ENCODE assay signal across 2 fruit fly cellular contexts in the genomic region with DNA sequence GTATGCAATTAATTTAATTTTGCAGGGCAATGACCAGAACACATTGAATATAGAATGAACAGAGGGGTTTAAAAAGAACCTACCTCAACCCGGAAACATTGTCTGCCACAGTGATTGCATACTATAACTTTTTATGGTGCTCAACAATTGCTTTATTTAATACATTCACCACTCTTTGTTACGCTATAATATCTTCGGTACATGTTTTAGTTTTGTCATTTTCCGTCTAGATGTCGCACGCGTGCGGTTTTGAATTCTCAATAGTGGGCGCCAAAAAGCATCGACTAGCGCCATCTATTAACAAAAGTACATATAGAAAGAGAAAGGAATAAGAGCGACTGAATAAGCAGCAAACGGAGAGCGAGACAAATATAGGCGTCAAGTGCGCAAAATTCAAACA.
A peak's percentile ranks its signal among the peaks of the same experiment; 100 is the strongest.
TF ChIP-seq lines count a peak whose summit lies in the region.

No protein-coding gene starts in this region.

TF ChIP-seq in whole organism, embryonic, 481 proteins besides CTCF, POLR2A, EP300 and RAD21 (continued from another document and continues in another):
- peak in 1 of 2 experiments; percentile 65 for TF ChIP-seq insv (GFP tag; optimal IDR thresholded peaks at IDR 0.05; lab: Kevin White, UChicago)
- TF ChIP-seq slp2 (GFP tag; optimal IDR thresholded peaks at IDR 0.05; lab: Kevin White, UChicago): peak; percentile 87
- peak; percentile 79 for TF ChIP-seq NC2α (GFP tag; optimal IDR thresholded peaks at IDR 0.05; lab: Kevin White, UChicago)
- peak; percentile 54 for TF ChIP-seq Sry-δ (GFP tag; optimal IDR thresholded peaks at IDR 0.05; lab: Kevin White, UChicago)
- TF ChIP-seq kah (GFP tag; optimal IDR thresholded peaks at IDR 0.05; lab: Kevin White, UChicago): peak; percentile 41
- TF ChIP-seq bigmax (GFP tag; optimal IDR thresholded peaks at IDR 0.05; lab: Kevin White, UChicago): peak; percentile 44
- TF ChIP-seq CG13123 (GFP tag; optimal IDR thresholded peaks at IDR 0.05; lab: Kevin White, UChicago): no peak
- peak; percentile 82 for TF ChIP-seq CG10959 (GFP tag; IDR thresholded peaks at IDR 0.05; lab: Robert Waterston, UW)
- TF ChIP-seq eyg (GFP tag; optimal IDR thresholded peaks at IDR 0.05; lab: Kevin White, UChicago): peak; percentile 62
- peak; percentile 82 for TF ChIP-seq ara (GFP tag; IDR thresholded peaks at IDR 0.05; lab: Robert Waterston, UW)
- TF ChIP-seq Abd-B (GFP tag; optimal IDR thresholded peaks at IDR 0.05; lab: Kevin White, UChicago): peak; percentile 65
- TF ChIP-seq pros (GFP tag; optimal IDR thresholded peaks at IDR 0.05; lab: Kevin White, UChicago): no peak
- TF ChIP-seq Sox102F (GFP tag; optimal IDR thresholded peaks at IDR 0.05; lab: Kevin White, UChicago): peak; percentile 89
- peak; percentile 70 for TF ChIP-seq CG2678 (tag; optimal IDR thresholded peaks at IDR 0.05; lab: Kevin White, UChicago)
- TF ChIP-seq Hr78 (GFP tag; optimal IDR thresholded peaks at IDR 0.05; lab: Kevin White, UChicago): no peak
- peak; percentile 60 for TF ChIP-seq trh (GFP tag; optimal IDR thresholded peaks at IDR 0.05; lab: Kevin White, UChicago)
- TF ChIP-seq gt (GFP tag; IDR thresholded peaks at IDR 0.05; lab: Robert Waterston, UW): peak; percentile 66
- TF ChIP-seq Dip3 (GFP tag; optimal IDR thresholded peaks at IDR 0.05; lab: Kevin White, UChicago): peak; percentile 58
- TF ChIP-seq CG30020 (tag; optimal IDR thresholded peaks at IDR 0.05; lab: Kevin White, UChicago): no peak
- TF ChIP-seq CG13287 (GFP tag; IDR thresholded peaks at IDR 0.05; lab: Robert Waterston, UW; ENCODE audit: partially characterized antibody): no peak
- 0 out of 2 replicates have a peak, but pooled peaks have one; percentile 35 for TF ChIP-seq dati (GFP tag; IDR thresholded peaks at IDR 0.05; lab: Robert Waterston, UW)
- TF ChIP-seq CG17186 (GFP tag; optimal IDR thresholded peaks at IDR 0.05; lab: Kevin White, UChicago): peak; percentile 52
- peak; percentile 80 for TF ChIP-seq CG12155 (GFP tag; optimal IDR thresholded peaks at IDR 0.05; lab: Kevin White, UChicago)
- peak; percentile 88 for TF ChIP-seq CG15696 (tag; optimal IDR thresholded peaks at IDR 0.05; lab: Kevin White, UChicago)
- TF ChIP-seq CG14050 (GFP tag; IDR thresholded peaks at IDR 0.05; lab: Robert Waterston, UW): peak; percentile 53; the same call in 2 of the 3 replicates
- peak; percentile 78 for TF ChIP-seq fd96Cb (tag; optimal IDR thresholded peaks at IDR 0.05; lab: Kevin White, UChicago)
- TF ChIP-seq Hr39 (optimal IDR thresholded peaks at IDR 0.05; lab: Kevin White, UChicago): no peak
- no peak for TF ChIP-seq D19A (tag; optimal IDR thresholded peaks at IDR 0.05; lab: Kevin White, UChicago)
- no peak for TF ChIP-seq hb (GFP tag; IDR thresholded peaks at IDR 0.05; lab: Robert Waterston, UW; ENCODE audit: partially characterized antibody)
- peak in 1 of 2 experiments; percentile 34 for TF ChIP-seq crp (GFP tag; optimal IDR thresholded peaks at IDR 0.05; lab: Kevin White, UChicago)
- peak; percentile 82 for TF ChIP-seq HHEX (GFP tag; optimal IDR thresholded peaks at IDR 0.05; lab: Kevin White, UChicago)
- peak; percentile 34 for TF ChIP-seq Sox100B (GFP tag; optimal IDR thresholded peaks at IDR 0.05; lab: Kevin White, UChicago)
- TF ChIP-seq chinmo (GFP tag; IDR thresholded peaks at IDR 0.05; lab: Robert Waterston, UW; ENCODE audit: partially characterized antibody): peak; percentile 58; the same call in 1 of the 4 replicates
- TF ChIP-seq nom (GFP tag; optimal IDR thresholded peaks at IDR 0.05; lab: Kevin White, UChicago): peak; percentile 18
- peak in 1 of 2 experiments; percentile 84 for TF ChIP-seq bsh (GFP tag; optimal IDR thresholded peaks at IDR 0.05; lab: Kevin White, UChicago)
- peak; percentile 90 for TF ChIP-seq bab2 (GFP tag; optimal IDR thresholded peaks at IDR 0.05; lab: Kevin White, UChicago)
- peak; percentile 90 for TF ChIP-seq Dbx (GFP tag; IDR thresholded peaks at IDR 0.05; lab: Robert Waterston, UW)
- TF ChIP-seq row (GFP tag; IDR thresholded peaks at IDR 0.05; lab: Robert Waterston, UW): peak; percentile 44; the same call in 2 of the 3 replicates
- peak; percentile 76 for TF ChIP-seq Dad (GFP tag; optimal IDR thresholded peaks at IDR 0.05; lab: Kevin White, UChicago)
- TF ChIP-seq ro (GFP tag; IDR thresholded peaks at IDR 0.05; lab: Robert Waterston, UW): peak; percentile 52; the same call in 1 of the 2 replicates
- TF ChIP-seq Fer1 (GFP tag; optimal IDR thresholded peaks at IDR 0.05; lab: Kevin White, UChicago): no peak
- peak; percentile 91 for TF ChIP-seq Lhr (GFP tag; optimal IDR thresholded peaks at IDR 0.05; lab: Kevin White, UChicago)
- no peak for TF ChIP-seq Scr (GFP tag; IDR thresholded peaks at IDR 0.05; lab: Robert Waterston, UW; ENCODE audit: partially characterized antibody)
- TF ChIP-seq Ssrp (tag; optimal IDR thresholded peaks at IDR 0.05; lab: Kevin White, UChicago): peak; percentile 65
- TF ChIP-seq CG9817 (tag; optimal IDR thresholded peaks at IDR 0.05; lab: Kevin White, UChicago): peak; percentile 91
- peak; percentile 80 for TF ChIP-seq gem (tag; optimal IDR thresholded peaks at IDR 0.05; lab: Kevin White, UChicago)
- peak; percentile 89 for TF ChIP-seq gce (GFP tag; IDR thresholded peaks at IDR 0.05; lab: Robert Waterston, UW)
- TF ChIP-seq tll (GFP tag; optimal IDR thresholded peaks at IDR 0.05; lab: Kevin White, UChicago): no peak
- peak; percentile 60 for TF ChIP-seq CG11696 (GFP tag; IDR thresholded peaks at IDR 0.05; lab: Robert Waterston, UW)
- peak; percentile 32 for TF ChIP-seq Bdp1 (GFP tag; optimal IDR thresholded peaks at IDR 0.05; lab: Kevin White, UChicago)
- peak; percentile 65; the same call in 2 of the 3 replicates for TF ChIP-seq croc (GFP tag; conservative IDR thresholded peaks at IDR 0.05; lab: Robert Waterston, UW)
- TF ChIP-seq Deaf1 (tag; optimal IDR thresholded peaks at IDR 0.05; lab: Kevin White, UChicago): peak; percentile 33
- TF ChIP-seq CG16779 (GFP tag; IDR thresholded peaks at IDR 0.05; lab: Robert Waterston, UW): peak; percentile 71
- TF ChIP-seq danr (GFP tag; IDR thresholded peaks at IDR 0.05; lab: Robert Waterston, UW): peak; percentile 45; the same call in 1 of the 2 replicates
- TF ChIP-seq Atf-2 (GFP tag; optimal IDR thresholded peaks at IDR 0.05; lab: Kevin White, UChicago): peak; percentile 89
- peak; percentile 52 for TF ChIP-seq slou (GFP tag; optimal IDR thresholded peaks at IDR 0.05; lab: Kevin White, UChicago)
- peak; percentile 87 for TF ChIP-seq sisA (GFP tag; IDR thresholded peaks at IDR 0.05; lab: Robert Waterston, UW)
- TF ChIP-seq CG31388 (GFP tag; optimal IDR thresholded peaks at IDR 0.05; lab: Kevin White, UChicago): peak; percentile 73
- peak; percentile 74 for TF ChIP-seq Oli (tag; optimal IDR thresholded peaks at IDR 0.05; lab: Kevin White, UChicago)
- peak; percentile 67; the same call in 1 of the 3 replicates for TF ChIP-seq CG7357 (GFP tag; IDR thresholded peaks at IDR 0.05; lab: Robert Waterston, UW)
- peak; percentile 82 for TF ChIP-seq wek (GFP tag; optimal IDR thresholded peaks at IDR 0.05; lab: Kevin White, UChicago)

TF ChIP-seq in whole organism, prepupa, 60 proteins besides CTCF, POLR2A, EP300 and RAD21 (continued from another document):
- TF ChIP-seq CG15336 (GFP tag; IDR thresholded peaks at IDR 0.05; lab: Robert Waterston, UW) (no peak), fd85E (GFP tag; optimal IDR thresholded peaks at IDR 0.05; lab: Kevin White, UChicago) (no peak), achi (GFP tag; optimal IDR thresholded peaks at IDR 0.05; lab: Kevin White, UChicago) (peak; percentile 26), Ets96B (tag; optimal IDR thresholded peaks at IDR 0.05; lab: Kevin White, UChicago) (peak; percentile 35), net (GFP tag; optimal IDR thresholded peaks at IDR 0.05; lab: Kevin White, UChicago) (peak; percentile 67), CG1621 (tag; optimal IDR thresholded peaks at IDR 0.05; lab: Kevin White, UChicago) (peak; percentile 51), CG34406 (GFP tag; optimal IDR thresholded peaks at IDR 0.05; lab: Kevin White, UChicago) (no peak), CG6808 (GFP tag; optimal IDR thresholded peaks at IDR 0.05; lab: Kevin White, UChicago) (peak; percentile 39), CG10631 (GFP tag; optimal IDR thresholded peaks at IDR 0.05; lab: Kevin White, UChicago) (peak; percentile 18)
